Fruit fly (Drosophila melanogaster) whole organism, embryonic: ENCODE results near the gene eIF4G2.

Source experiments
- Asciz ChIP-seq: fragments of 200-800 bp; sonication (Bioruptor generic); optimal IDR thresholded peaks from 2 replicates; lab custom pipeline; 2017; ENCODE audit warnings: missing biosample characterization, mild to moderate bottlenecking, missing genetic modification characterization, missing genetic modification reagents
- Atf6 ChIP-seq: fragments of 200-800 bp; sonication (Bioruptor generic); IDR thresholded peaks from 2 replicates; pipeline ENCODE4 v1.3.6; 2022; ENCODE audit warnings: missing biosample characterization, missing genetic modification characterization
- C15 ChIP-seq: fragments of 200-800 bp; sonication (Bioruptor generic); IDR thresholded peaks from 3 replicates; pipeline ENCODE4 v1.3.6; 2022; ENCODE audit warnings: missing biosample characterization, missing genetic modification characterization
- CG10209 ChIP-seq: fragments of 200-800 bp; sonication (Bioruptor generic); optimal IDR thresholded peaks from 3 replicates; lab custom pipeline; 2017; ENCODE audit warnings: missing biosample characterization, mild to moderate bottlenecking, missing genetic modification characterization, missing genetic modification reagents
- CG10565 ChIP-seq: fragments of 200-800 bp; sonication (Bioruptor generic); optimal IDR thresholded peaks from 3 replicates; lab custom pipeline; 2016; ENCODE audit warnings: missing biosample characterization, mild to moderate bottlenecking, missing genetic modification characterization
- CG11093 ChIP-seq: fragments of 200-800 bp; sonication (Bioruptor generic); IDR thresholded peaks from 3 replicates; pipeline ENCODE4 v1.3.6; 2022; ENCODE audit warnings: missing biosample characterization, missing genetic modification characterization
- CG12155 ChIP-seq: fragments of 200-800 bp; sonication (Bioruptor generic); optimal IDR thresholded peaks from 3 replicates; lab custom pipeline; 2016; ENCODE audit warnings: missing biosample characterization, missing genetic modification characterization
- CG12299 ChIP-seq: fragments of 200-800 bp; sonication (Bioruptor generic); optimal IDR thresholded peaks from 2 replicates; lab custom pipeline; 2018; ENCODE audit warnings: missing biosample characterization, mild to moderate bottlenecking, missing genetic modification characterization
- CG12391 ChIP-seq: fragments of 200-800 bp; sonication (Bioruptor generic); optimal IDR thresholded peaks from 3 replicates; lab custom pipeline; 2018; ENCODE audit warnings: missing biosample characterization, mild to moderate bottlenecking, missing genetic modification characterization, moderate library complexity
- CG12659 ChIP-seq: fragments of 200-800 bp; sonication (Bioruptor generic); optimal IDR thresholded peaks from 3 replicates; lab custom pipeline; 2017; ENCODE audit warnings: mild to moderate bottlenecking, missing biosample characterization, missing genetic modification reagents, missing genetic modification characterization
- CG14014 ChIP-seq: fragments of 200-800 bp; sonication (Bioruptor generic); IDR thresholded peaks from 2 replicates; pipeline ENCODE4 v1.3.6; 2022; ENCODE audit warnings: missing biosample characterization, missing genetic modification characterization
- CG14965 ChIP-seq: fragments of 200-800 bp; sonication (Bioruptor generic); optimal IDR thresholded peaks from 2 replicates; lab custom pipeline; 2016; ENCODE audit warnings: missing biosample characterization, missing genetic modification characterization, borderline replicate concordance
- CG17328 ChIP-seq: fragments of 200-800 bp; sonication (Bioruptor generic); IDR thresholded peaks from 2 replicates; pipeline ENCODE4 v1.3.6; 2022; ENCODE audit warnings: missing biosample characterization, missing genetic modification characterization
- CG17802 ChIP-seq: fragments of 200-800 bp; sonication (Bioruptor generic); optimal IDR thresholded peaks from 2 replicates; lab custom pipeline; 2018; ENCODE audit warnings: missing biosample characterization, mild to moderate bottlenecking, missing genetic modification characterization, moderate library complexity
- CG2116 ChIP-seq: fragments of 200-800 bp; sonication (Bioruptor generic); optimal IDR thresholded peaks from 3 replicates; lab custom pipeline; 2018; ENCODE audit warnings: missing biosample characterization, mild to moderate bottlenecking, missing genetic modification characterization
- CG31224 ChIP-seq: fragments of 200-800 bp; sonication (Bioruptor generic); IDR thresholded peaks from 2 replicates; pipeline ENCODE4 v1.3.6; 2022; ENCODE audit warnings: missing biosample characterization, missing genetic modification characterization
- CG3407 ChIP-seq: fragments of 200-800 bp; sonication (Bioruptor generic); optimal IDR thresholded peaks from 2 replicates; lab custom pipeline; 2018; ENCODE audit warnings: missing biosample characterization, mild to moderate bottlenecking, missing genetic modification characterization
- CG3838 ChIP-seq: fragments of 200-800 bp; sonication (Bioruptor generic); optimal IDR thresholded peaks from 3 replicates; lab custom pipeline; 2016; ENCODE audit warnings: missing biosample characterization, missing genetic modification characterization
- CG42726 ChIP-seq: fragments of 200-800 bp; sonication (Bioruptor generic); IDR thresholded peaks from 2 replicates; pipeline ENCODE4 v1.3.6; 2022; ENCODE audit warnings: missing biosample characterization, missing genetic modification characterization; ENCODE audit not compliant: partially characterized antibody
- CG4820 ChIP-seq: fragments of 200-800 bp; sonication (Bioruptor generic); optimal IDR thresholded peaks from 3 replicates; lab custom pipeline; 2016; ENCODE audit warnings: missing biosample characterization, missing genetic modification characterization
- CG7372 ChIP-seq: fragments of 200-800 bp; sonication (Bioruptor generic); IDR thresholded peaks from 2 replicates; pipeline ENCODE4 v1.3.6; 2022; ENCODE audit warnings: missing biosample characterization, missing genetic modification characterization
- CG8478 ChIP-seq: fragments of >200 bp; optimal IDR thresholded peaks from 2 replicates; lab custom pipeline; 2018
- CG9817 ChIP-seq: fragments of 200-800 bp; sonication (Bioruptor generic); optimal IDR thresholded peaks from 2 replicates; lab custom pipeline; 2018; ENCODE audit warnings: missing biosample characterization, mild to moderate bottlenecking, missing genetic modification characterization, moderate library complexity
- D19B ChIP-seq: fragments of 200-800 bp; sonication (Bioruptor generic); optimal IDR thresholded peaks from 2 replicates; lab custom pipeline; 2017; ENCODE audit warnings: missing biosample characterization, mild to moderate bottlenecking, missing genetic modification characterization
- E2f1 ChIP-seq: fragments of 200-800 bp; sonication (Bioruptor generic); IDR thresholded peaks from 2 replicates; pipeline ENCODE4 v1.3.6; 2022; ENCODE audit warnings: missing biosample characterization, missing genetic modification characterization
- Eip74EF ChIP-seq, 2 experiments: fragments of 200-800 bp in 1 of 2; fragments of >200 bp in 1 of 2; sonication (Bioruptor generic) in 1 of 2; optimal IDR thresholded peaks; 2 replicates each; lab custom pipeline; 2017 to 2019; ENCODE audit warnings: missing biosample characterization in 2 of 2, missing genetic modification characterization in 2 of 2, mild to moderate bottlenecking in 1 of 2, moderate library complexity in 1 of 2
- Fer2 ChIP-seq: fragments of 200-800 bp; sonication (Bioruptor generic); optimal IDR thresholded peaks from 2 replicates; lab custom pipeline; 2018; ENCODE audit warnings: missing biosample characterization, mild to moderate bottlenecking, missing genetic modification characterization, moderate library complexity
- Gsc ChIP-seq: fragments of 200-800 bp; sonication (Bioruptor generic); IDR thresholded peaks from 2 replicates; pipeline ENCODE4 v1.3.6; 2022; ENCODE audit warnings: missing biosample characterization, missing genetic modification characterization
- HLHmδ ChIP-seq: fragments of 200-800 bp; sonication (Bioruptor generic); optimal IDR thresholded peaks from 2 replicates; lab custom pipeline; 2018; ENCODE audit warnings: missing biosample characterization, mild to moderate bottlenecking, missing genetic modification characterization, moderate library complexity
- Hand ChIP-seq: fragments of 200-800 bp; sonication (Bioruptor generic); optimal IDR thresholded peaks from 2 replicates; lab custom pipeline; 2017; ENCODE audit warnings: mild to moderate bottlenecking, missing biosample characterization, missing genetic modification reagents, missing genetic modification characterization
- Hey ChIP-seq: fragments of 200-800 bp; sonication (Bioruptor generic); optimal IDR thresholded peaks from 3 replicates; lab custom pipeline; 2018; ENCODE audit warnings: missing biosample characterization, mild to moderate bottlenecking, missing genetic modification characterization
- Nf-YB ChIP-seq: fragments of 200-800 bp; sonication (Bioruptor generic); optimal IDR thresholded peaks from 3 replicates; lab custom pipeline; 2019; ENCODE audit warnings: missing biosample characterization, mild to moderate bottlenecking, missing genetic modification characterization, moderate library complexity
- Poxn ChIP-seq: fragments of 200-800 bp; sonication (Bioruptor generic); IDR thresholded peaks from 2 replicates; pipeline ENCODE4 v1.3.6; 2022; ENCODE audit warnings: missing biosample characterization, missing genetic modification characterization
- Side ChIP-seq: fragments of 200-800 bp; sonication (Bioruptor generic); optimal IDR thresholded peaks from 2 replicates; lab custom pipeline; 2016; ENCODE audit warnings: missing biosample characterization, missing genetic modification characterization
- Taf1 ChIP-seq: fragments of 200-800 bp; sonication (Bioruptor generic); IDR thresholded peaks from 2 replicates; pipeline ENCODE4 v1.3.6; 2022; ENCODE audit warnings: missing biosample characterization, missing genetic modification characterization
- ab ChIP-seq: fragments of 200-800 bp; sonication (Bioruptor generic); optimal IDR thresholded peaks from 2 replicates; lab custom pipeline; 2016; ENCODE audit warnings: missing biosample characterization, missing genetic modification characterization
- dan ChIP-seq: fragments of 200-800 bp; sonication (Bioruptor generic); IDR thresholded peaks from 2 replicates; pipeline ENCODE4 v1.3.6; 2022; ENCODE audit warnings: missing biosample characterization, missing genetic modification characterization
- dmrt99B ChIP-seq: fragments of 200-800 bp; sonication (Bioruptor generic); optimal IDR thresholded peaks from 2 replicates; lab custom pipeline; 2018; ENCODE audit warnings: missing biosample characterization, mild to moderate bottlenecking, missing genetic modification characterization, moderate library complexity
- fd3F ChIP-seq: fragments of 200-800 bp; sonication (Bioruptor generic); optimal IDR thresholded peaks from 2 replicates; lab custom pipeline; 2018; ENCODE audit warnings: missing biosample characterization, mild to moderate bottlenecking, missing genetic modification characterization, moderate library complexity
- fu2 ChIP-seq: fragments of 200-800 bp; sonication (Bioruptor generic); optimal IDR thresholded peaks from 2 replicates; lab custom pipeline; 2016; ENCODE audit warnings: missing biosample characterization, missing genetic modification characterization
- gt ChIP-seq: fragments of 200-800 bp; sonication (Bioruptor generic); IDR thresholded peaks from 2 replicates; pipeline ENCODE4 v1.3.6; 2022; ENCODE audit warnings: missing biosample characterization, missing genetic modification characterization
- hb ChIP-seq: fragments of 200-800 bp; sonication (Bioruptor generic); IDR thresholded peaks from 3 replicates; pipeline ENCODE4 v1.3.6; 2022; ENCODE audit warnings: missing biosample characterization, missing genetic modification characterization; ENCODE audit not compliant: partially characterized antibody
- inv ChIP-seq: fragments of 200-800 bp; sonication (Bioruptor generic); IDR thresholded peaks from 2 replicates; pipeline ENCODE4 v1.3.6; 2022; ENCODE audit warnings: missing biosample characterization, missing genetic modification characterization; ENCODE audit not compliant: partially characterized antibody
- p53 ChIP-seq: fragments of 200-800 bp; sonication (Bioruptor generic); optimal IDR thresholded peaks from 2 replicates; lab custom pipeline; 2016; ENCODE audit warnings: missing biosample characterization, missing genetic modification characterization
- phol ChIP-seq: fragments of 200-800 bp; sonication (Bioruptor generic); optimal IDR thresholded peaks from 3 replicates; lab custom pipeline; 2018; ENCODE audit warnings: missing biosample characterization, mild to moderate bottlenecking, missing genetic modification characterization, moderate library complexity
- rib ChIP-seq: fragments of 200-800 bp; sonication (Bioruptor generic); IDR thresholded peaks from 2 replicates; pipeline ENCODE4 v1.3.6; 2022; ENCODE audit warnings: missing biosample characterization, missing genetic modification characterization
- ro ChIP-seq: fragments of 200-800 bp; sonication (Bioruptor generic); IDR thresholded peaks from 2 replicates; pipeline ENCODE4 v1.3.6; 2022; ENCODE audit warnings: missing biosample characterization, missing genetic modification characterization
- sima ChIP-seq: fragments of 200-800 bp; sonication (Bioruptor generic); optimal IDR thresholded peaks from 2 replicates; lab custom pipeline; 2016; ENCODE audit warnings: missing biosample characterization, missing genetic modification characterization
- tin ChIP-seq: fragments of 200-800 bp; sonication (Bioruptor generic); optimal IDR thresholded peaks from 3 replicates; lab custom pipeline; 2016; ENCODE audit warnings: missing biosample characterization, missing genetic modification characterization
- wor ChIP-seq: fragments of 200-800 bp; sonication (Bioruptor generic); IDR thresholded peaks from 2 replicates; pipeline ENCODE4 v1.3.6; 2022; ENCODE audit warnings: missing biosample characterization, missing genetic modification characterization

Gene eIF4G2

DNA sequence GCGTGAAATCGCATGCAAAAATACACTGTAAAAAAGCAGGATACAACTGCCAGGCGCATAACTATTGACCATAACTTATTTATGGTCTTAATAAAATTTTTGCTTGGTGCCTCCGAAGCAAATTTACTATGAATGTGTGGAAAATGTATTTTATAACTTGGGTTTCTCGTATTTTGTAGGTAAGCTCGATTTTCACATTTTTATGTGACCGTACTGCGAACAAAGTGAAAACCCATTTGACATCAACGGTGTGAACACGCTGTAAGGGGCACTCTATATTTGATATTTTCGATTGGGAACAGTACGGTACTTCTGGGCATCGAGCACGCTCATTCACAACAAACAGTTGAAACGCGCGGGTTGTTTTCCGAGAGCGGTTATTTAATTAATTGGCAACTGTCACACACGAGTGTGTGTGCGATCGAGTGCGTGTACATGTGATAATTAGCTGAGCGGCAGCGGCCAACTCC lies 37.5 kb downstream of the eIF4G2 start, which contains the start of the genes Nup98-96 and mbc (continued):
- TF ChIP-seq CG14965 (peak; percentile 47), Hey (tag; lab: Kevin White, UChicago) (peak; percentile 28), CG12155 (GFP tag; lab: Kevin White, UChicago) (peak; percentile 89), CG2116 (GFP tag; lab: Kevin White, UChicago) (peak; percentile 63), rib (GFP tag; lab: Robert Waterston, UW) (peak; percentile 63), tin (GFP tag; lab: Kevin White, UChicago) (peak; percentile 87), sima (GFP tag; lab: Kevin White, UChicago) (peak; percentile 65), E2f1 (GFP tag; lab: Robert Waterston, UW) (peak; percentile 88), Eip74EF (GFP tag; optimal IDR thresholded peaks at IDR 0.05; lab: Kevin White, UChicago) (peak in 1 of 2 experiments; percentile 3), wor (GFP tag; lab: Robert Waterston, UW) (peak; percentile 61), inv (GFP tag; lab: Robert Waterston, UW) (no peak), CG14014 (GFP tag; lab: Robert Waterston, UW) (peak; percentile 86), CG17328 (GFP tag; lab: Robert Waterston, UW) (peak; percentile 84), Taf1 (GFP tag; lab: Robert Waterston, UW) (peak; percentile 73), CG12299 (peak; percentile 80), CG10565 (GFP tag; lab: Kevin White, UChicago) (peak; percentile 6), ro (GFP tag; lab: Robert Waterston, UW) (no peak), Side (GFP tag; lab: Kevin White, UChicago) (peak; percentile 89), fu2 (GFP tag; lab: Kevin White, UChicago) (peak; percentile 93), CG8478 (lab: Kevin White, UChicago) (no peak), p53 (GFP tag; lab: Kevin White, UChicago) (peak; percentile 91), Asciz (GFP tag; lab: Kevin White, UChicago) (peak; percentile 44), CG11093 (GFP tag; lab: Robert Waterston, UW) (peak; percentile 63; the same call in 1 of the 3 replicates), Nf-YB (GFP tag; lab: Kevin White, UChicago) (peak; percentile 57), CG12391 (tag; lab: Kevin White, UChicago) (peak; percentile 91), CG3838 (GFP tag; lab: Kevin White, UChicago) (peak; percentile 69), C15 (peak; percentile 62; the same call in 1 of the 3 replicates), HLHmδ (GFP tag; lab: Kevin White, UChicago) (peak; percentile 90), phol (tag; lab: Kevin White, UChicago) (peak; percentile 93), CG3407 (GFP tag; lab: Kevin White, UChicago) (peak; percentile 37), Fer2 (tag; lab: Kevin White, UChicago) (peak; percentile 62), CG31224 (GFP tag; lab: Robert Waterston, UW) (peak; percentile 61), Gsc (peak; percentile 62; the same call in 1 of the 2 replicates), D19B (GFP tag; lab: Kevin White, UChicago) (peak; percentile 48), hb (GFP tag; lab: Robert Waterston, UW) (no peak), dmrt99B (tag; lab: Kevin White, UChicago) (peak; percentile 75), gt (peak; percentile 50), CG7372 (peak; percentile 82), ab (GFP tag; lab: Kevin White, UChicago) (peak; percentile 91), CG4820 (GFP tag; lab: Kevin White, UChicago) (peak; percentile 88), CG17802 (tag; lab: Kevin White, UChicago) (peak; percentile 87), fd3F (peak; percentile 63), Poxn (GFP tag; lab: Robert Waterston, UW) (peak; percentile 44; the same call in 1 of the 2 replicates), CG9817 (tag; lab: Kevin White, UChicago) (peak; percentile 90), Hand (GFP tag; lab: Kevin White, UChicago) (peak; percentile 19), dan (GFP tag; lab: Robert Waterston, UW) (peak; percentile 54), Atf6 (GFP tag; lab: Robert Waterston, UW) (peak; percentile 74), CG10209 (GFP tag; lab: Kevin White, UChicago) (peak; percentile 84), CG42726 (GFP tag; lab: Robert Waterston, UW) (peak; percentile 60; the same call in 1 of the 2 replicates), CG12659 (peak; percentile 90)
